Fruit fly (Drosophila melanogaster): Measurements from ENCODE around the gene CG18088.

The CG18088 gene

dm6 chr2L:8951184-8951934 lies 16.0 kb upstream of the CG18088 start, which contains the start of gene C1GalTA (continued):
- TF ChIP-seq ken (GFP tag; IDR thresholded peaks at IDR 0.05) = peak; percentile 80
- TF ChIP-seq CG12236 (GFP tag; optimal IDR thresholded peaks at IDR 0.05) = no peak
- TF ChIP-seq CG33557 (GFP tag; optimal IDR thresholded peaks at IDR 0.05) = peak; percentile 99
- peak; percentile 89 for TF ChIP-seq Nf-YA (GFP tag; IDR thresholded peaks at IDR 0.05)
- TF ChIP-seq ara (GFP tag; IDR thresholded peaks at IDR 0.05) = peak; percentile 92
- peak; percentile 86 for TF ChIP-seq CG10274 (GFP tag; optimal IDR thresholded peaks at IDR 0.05)
- TF ChIP-seq wdn (GFP tag; IDR thresholded peaks at IDR 0.05) = peak; percentile 90
- peak; percentile 98 for TF ChIP-seq cwo (GFP tag; optimal IDR thresholded peaks at IDR 0.05)
- TF ChIP-seq gsb (GFP tag; IDR thresholded peaks at IDR 0.05) = peak; percentile 93
- peak; percentile 86 for TF ChIP-seq CG2889 (GFP tag; IDR thresholded peaks at IDR 0.05)
- peak; percentile 98 for TF ChIP-seq CG11504 (tag; optimal IDR thresholded peaks at IDR 0.05)
- peak; percentile 98 for TF ChIP-seq dysf (GFP tag; IDR thresholded peaks at IDR 0.05)
- TF ChIP-seq CG4820 (GFP tag; optimal IDR thresholded peaks at IDR 0.05) = peak; percentile 93
- peak; percentile 88 for TF ChIP-seq CG11560 (tag; IDR thresholded peaks at IDR 0.05)
- peak; percentile 16 for TF ChIP-seq gcm2 (GFP tag; optimal IDR thresholded peaks at IDR 0.05)
- TF ChIP-seq Hr78 (GFP tag; optimal IDR thresholded peaks at IDR 0.05) = peak in 1 of 2 experiments; percentile 94
- peak; percentile 98 for TF ChIP-seq CG6765 (GFP tag; optimal IDR thresholded peaks at IDR 0.05)
- peak; percentile 81 for TF ChIP-seq CG4617 (GFP tag; optimal IDR thresholded peaks at IDR 0.05; ENCODE audit: borderline replicate concordance)
- no peak for TF ChIP-seq knrl (GFP tag; IDR thresholded peaks at IDR 0.05; ENCODE audit: partially characterized antibody)
- no peak for TF ChIP-seq hkb (optimal IDR thresholded peaks at IDR 0.05)
- peak; percentile 96 for TF ChIP-seq hkb (GFP tag; IDR thresholded peaks at IDR 0.05)
- TF ChIP-seq tin (GFP tag; optimal IDR thresholded peaks at IDR 0.05) = peak; percentile 92
- TF ChIP-seq NFAT (GFP tag; IDR thresholded peaks at IDR 0.05) = no peak; the same call in 1 of the 2 replicates
- no peak for TF ChIP-seq NC2α (GFP tag; optimal IDR thresholded peaks at IDR 0.05)
- TF ChIP-seq Six4 (GFP tag; optimal IDR thresholded peaks at IDR 0.05) = peak; percentile 96
- TF ChIP-seq CTCF (GFP tag; optimal IDR thresholded peaks at IDR 0.05) = peak; percentile 61
- TF ChIP-seq amos (GFP tag; IDR thresholded peaks at IDR 0.05; ENCODE audit: partially characterized antibody) = no peak
- peak; percentile 96 for TF ChIP-seq Dbx (GFP tag; IDR thresholded peaks at IDR 0.05)
- peak; percentile 92 for TF ChIP-seq ewg (GFP tag; optimal IDR thresholded peaks at IDR 0.05)
- peak; percentile 100 for TF ChIP-seq CG17829 (tag; optimal IDR thresholded peaks at IDR 0.05)
- TF ChIP-seq hbn (GFP tag; IDR thresholded peaks at IDR 0.05; ENCODE audit: partially characterized antibody) = no peak
- TF ChIP-seq so (GFP tag; IDR thresholded peaks at IDR 0.05) = peak; percentile 91
- peak; percentile 98 for TF ChIP-seq Ptx1 (GFP tag; IDR thresholded peaks at IDR 0.05)
- no peak for TF ChIP-seq fru (optimal IDR thresholded peaks at IDR 0.05)
- TF ChIP-seq danr (GFP tag; IDR thresholded peaks at IDR 0.05) = peak; percentile 85
- TF ChIP-seq h (optimal IDR thresholded peaks at IDR 0.05) = no peak
- peak; percentile 72 for TF ChIP-seq pum (GFP tag; optimal IDR thresholded peaks at IDR 0.05)
- TF ChIP-seq CG8765 (GFP tag; IDR thresholded peaks at IDR 0.05) = peak; percentile 83
- peak; percentile 98 for TF ChIP-seq tgo (GFP tag; IDR thresholded peaks at IDR 0.05)
- peak; percentile 73 for TF ChIP-seq zfh2 (GFP tag; optimal IDR thresholded peaks at IDR 0.05)
- TF ChIP-seq CG7357 (GFP tag; IDR thresholded peaks at IDR 0.05) = peak; percentile 91
- peak; percentile 91 for TF ChIP-seq trh (GFP tag; optimal IDR thresholded peaks at IDR 0.05)
- TF ChIP-seq CG10267 (tag; optimal IDR thresholded peaks at IDR 0.05) = peak; percentile 98
- TF ChIP-seq dm (GFP tag; optimal IDR thresholded peaks at IDR 0.05) = peak; percentile 55
- TF ChIP-seq nom (GFP tag; optimal IDR thresholded peaks at IDR 0.05) = peak; percentile 97
- TF ChIP-seq crc (GFP tag; optimal IDR thresholded peaks at IDR 0.05) = no peak
- peak; percentile 95 for TF ChIP-seq sd (tag; optimal IDR thresholded peaks at IDR 0.05)
- peak; percentile 61; the same call in 1 of the 2 replicates for TF ChIP-seq MBD-R2 (GFP tag; IDR thresholded peaks at IDR 0.05)
- peak; percentile 96 for TF ChIP-seq CG1602 (GFP tag; optimal IDR thresholded peaks at IDR 0.05)
- TF ChIP-seq CG12299 (tag; optimal IDR thresholded peaks at IDR 0.05) = peak; percentile 98
- peak; percentile 40 for TF ChIP-seq eyg (GFP tag; optimal IDR thresholded peaks at IDR 0.05)
- TF ChIP-seq B-H1 (GFP tag; IDR thresholded peaks at IDR 0.05) = peak; percentile 92

Measured in whole organism, embryonic.